Worm (Caenorhabditis elegans): ENCODE data around the gene coa-3.

DNA sequence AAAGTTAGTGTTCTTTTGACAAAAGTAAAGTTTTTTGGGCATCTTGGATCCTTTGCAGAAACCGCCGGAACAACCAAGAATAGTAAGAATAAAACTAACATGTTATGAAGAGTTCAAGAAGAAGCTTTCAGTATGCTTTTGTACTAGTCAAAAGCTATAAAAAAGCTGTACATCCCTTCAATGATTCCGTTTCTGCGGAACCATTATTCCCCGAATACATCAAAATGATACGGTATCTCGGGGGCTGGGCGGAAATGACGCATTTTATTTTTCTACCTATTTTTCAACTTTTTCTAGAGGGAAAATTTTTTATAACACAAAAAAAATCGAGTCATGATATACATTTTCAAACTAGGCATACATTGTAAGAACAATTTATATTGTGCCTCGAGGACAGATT, 17.3 kb upstream of the coa-3 start, which contains the start of gene clec-138:
- TF ChIP-seq lin-39 (tag; optimal IDR thresholded peaks at IDR 0.05) (no peak), snpc-4 (tag; optimal IDR thresholded peaks at IDR 0.05) (no peak), nhr-10 (tag; optimal IDR thresholded peaks at IDR 0.05) (no peak), unc-39 (tag; optimal IDR thresholded peaks at IDR 0.05) (no peak), Y55F3AM.14 (GFP tag; optimal IDR thresholded peaks at IDR 0.05) (no peak), unc-55 (GFP tag; optimal IDR thresholded peaks at IDR 0.05) (no peak), ama-1 (optimal IDR thresholded peaks at IDR 0.05) (no peak), elt-3 (tag; optimal IDR thresholded peaks at IDR 0.05) (no peak), lin-11 (tag; optimal IDR thresholded peaks at IDR 0.05) (no peak), nhr-11 (tag; optimal IDR thresholded peaks at IDR 0.05) (no peak), lsy-2 (tag; optimal IDR thresholded peaks at IDR 0.05) (no peak), lin-13 (GFP tag; optimal IDR thresholded peaks at IDR 0.05) (no peak), nhr-77 (tag; optimal IDR thresholded peaks at IDR 0.05) (no peak), C34F6.9 (tag; optimal IDR thresholded peaks at IDR 0.05) (no peak)
